Fruit fly (Drosophila melanogaster) whole organism, prepupa: Measurements from ENCODE around the gene dsf.
A peak's percentile ranks its signal among the peaks of the same experiment; 100 is the strongest.

Experiments used
- CG10631 ChIP-seq: fragments of 200-800 bp; sonication (Bioruptor generic); optimal IDR thresholded peaks from 2 replicates; lab custom pipeline; 2016; ENCODE audit warnings: missing biosample characterization, missing genetic modification characterization
- CG11762 ChIP-seq: fragments of 200-800 bp; sonication (Bioruptor generic); optimal IDR thresholded peaks from 3 replicates; lab custom pipeline; 2016; ENCODE audit warnings: missing biosample characterization, missing genetic modification characterization; ENCODE audit not compliant: insufficient read depth
- CG15336 ChIP-seq: fragments of 200-800 bp; sonication (Bioruptor generic); IDR thresholded peaks from 2 replicates; pipeline ENCODE4 v1.3.6; 2022; ENCODE audit warnings: missing biosample characterization, missing genetic modification characterization
- CG3032 ChIP-seq: fragments of 200-800 bp; optimal IDR thresholded peaks from 2 replicates; lab custom pipeline; 2019; ENCODE audit warnings: missing biosample characterization, mild to moderate bottlenecking, missing genetic modification characterization, moderate library complexity
- CG31627 ChIP-seq: fragments of 200-800 bp; sonication (Bioruptor generic); optimal IDR thresholded peaks from 3 replicates; lab custom pipeline; 2016; ENCODE audit warnings: missing biosample characterization, missing genetic modification characterization
- CG6276 ChIP-seq: fragments of 200-800 bp; sonication (Bioruptor generic); optimal IDR thresholded peaks from 2 replicates; lab custom pipeline; 2017; ENCODE audit warnings: missing biosample characterization, mild to moderate bottlenecking, missing genetic modification characterization
- CG6792 ChIP-seq: fragments of 200-800 bp; sonication (Bioruptor generic); optimal IDR thresholded peaks from 3 replicates; lab custom pipeline; 2016; ENCODE audit warnings: missing biosample characterization, missing genetic modification characterization
- CG6808 ChIP-seq: fragments of 200-800 bp; sonication (Bioruptor generic); optimal IDR thresholded peaks from 3 replicates; lab custom pipeline; 2017; ENCODE audit warnings: missing biosample characterization, missing genetic modification characterization, mild to moderate bottlenecking, moderate library complexity, missing genetic modification reagents
- CG7368 ChIP-seq: fragments of 200-800 bp; sonication (Bioruptor generic); optimal IDR thresholded peaks from 3 replicates; lab custom pipeline; 2016; ENCODE audit warnings: missing biosample characterization, missing genetic modification characterization
- CG8119 ChIP-seq: fragments of 200-800 bp; sonication (Bioruptor generic); IDR thresholded peaks from 3 replicates; pipeline ENCODE4 v1.3.6; 2022; ENCODE audit warnings: missing biosample characterization, missing genetic modification characterization
- CG8319 ChIP-seq: fragments of 200-800 bp; sonication (Bioruptor generic); optimal IDR thresholded peaks from 3 replicates; lab custom pipeline; 2016; ENCODE audit warnings: missing biosample characterization, missing genetic modification characterization
- CG8632 ChIP-seq: fragments of 200-800 bp; sonication (Bioruptor generic); optimal IDR thresholded peaks from 3 replicates; lab custom pipeline; 2016; ENCODE audit warnings: missing biosample characterization, missing genetic modification characterization
- CG9139 ChIP-seq: fragments of 200-800 bp; sonication (Bioruptor generic); optimal IDR thresholded peaks from 3 replicates; lab custom pipeline; 2017; ENCODE audit warnings: missing biosample characterization, mild to moderate bottlenecking, missing genetic modification characterization
- Ets96B ChIP-seq: fragments of 200-800 bp; optimal IDR thresholded peaks from 2 replicates; lab custom pipeline; 2019; ENCODE audit warnings: missing biosample characterization, mild to moderate bottlenecking, missing genetic modification characterization, moderate library complexity
- Gug ChIP-seq: fragments of 200-800 bp; sonication (Bioruptor generic); IDR thresholded peaks from 2 replicates; pipeline ENCODE4 v1.3.6; 2022; ENCODE audit warnings: missing biosample characterization, missing genetic modification characterization
- Hr38 ChIP-seq: sonication (Bioruptor generic); optimal IDR thresholded peaks from 2 replicates; lab custom pipeline; 2016; ENCODE audit warnings: missing biosample characterization, missing genetic modification characterization
- Hr39 ChIP-seq: fragments of 200-800 bp; sonication (Bioruptor generic); optimal IDR thresholded peaks from 2 replicates; lab custom pipeline; 2016; ENCODE audit warnings: missing biosample characterization, missing genetic modification characterization
- Lpt ChIP-seq: fragments of 200-800 bp; sonication (Bioruptor generic); optimal IDR thresholded peaks from 3 replicates; lab custom pipeline; 2016; ENCODE audit warnings: missing biosample characterization, missing genetic modification characterization
- Met ChIP-seq: fragments of 200-800 bp; sonication (Bioruptor generic); optimal IDR thresholded peaks from 3 replicates; lab custom pipeline; 2016; ENCODE audit warnings: missing biosample characterization, missing genetic modification characterization
- OdsH ChIP-seq: fragments of 200-800 bp; sonication (Bioruptor generic); optimal IDR thresholded peaks from 3 replicates; lab custom pipeline; 2016; ENCODE audit warnings: missing biosample characterization, missing genetic modification characterization
- Smox ChIP-seq: fragments of 200-800 bp; sonication (Bioruptor generic); optimal IDR thresholded peaks from 3 replicates; lab custom pipeline; 2016; ENCODE audit warnings: missing biosample characterization, missing genetic modification characterization
- Sox102F ChIP-seq: fragments of 200-800 bp; sonication (Bioruptor generic); optimal IDR thresholded peaks from 2 replicates; lab custom pipeline; 2016; ENCODE audit warnings: missing biosample characterization, mild to moderate bottlenecking, missing genetic modification characterization
- acj6 ChIP-seq: fragments of 200-800 bp; sonication (Bioruptor generic); optimal IDR thresholded peaks from 3 replicates; lab custom pipeline; 2016; ENCODE audit warnings: missing biosample characterization, missing genetic modification characterization
- cyc ChIP-seq: fragments of 200-800 bp; sonication (Bioruptor generic); optimal IDR thresholded peaks from 3 replicates; lab custom pipeline; 2016; ENCODE audit warnings: missing biosample characterization, missing genetic modification characterization
- dsx ChIP-seq: fragments of 200-800 bp; optimal IDR thresholded peaks from 3 replicates; lab custom pipeline; 2019; ENCODE audit warnings: missing biosample characterization, mild to moderate bottlenecking, missing genetic modification characterization, moderate library complexity; ENCODE audit not compliant: poor library complexity, severe bottlenecking
- esn ChIP-seq: fragments of 200-800 bp; sonication (Bioruptor generic); optimal IDR thresholded peaks from 2 replicates; lab custom pipeline; 2016; ENCODE audit warnings: missing biosample characterization, mild to moderate bottlenecking, missing genetic modification characterization, moderate library complexity
- fd85E ChIP-seq: fragments of 200-800 bp; sonication (Bioruptor generic); optimal IDR thresholded peaks from 3 replicates; lab custom pipeline; 2016; ENCODE audit warnings: missing biosample characterization, missing genetic modification characterization
- fkh ChIP-seq: fragments of 200-800 bp; sonication (Bioruptor generic); optimal IDR thresholded peaks from 3 replicates; lab custom pipeline; 2017; ENCODE audit warnings: missing biosample characterization, mild to moderate bottlenecking, missing genetic modification characterization, moderate library complexity
- pdm3 ChIP-seq: fragments of 200-800 bp; sonication (Bioruptor generic); optimal IDR thresholded peaks from 3 replicates; lab custom pipeline; 2016; ENCODE audit warnings: missing biosample characterization, missing genetic modification characterization
- ss ChIP-seq, 2 experiments: fragments of 200-800 bp; sonication (Bioruptor generic); optimal IDR thresholded peaks; 2 replicates in 1 of 2; 3 replicates in 1 of 2; lab custom pipeline; 2017 to 2018; ENCODE audit warnings: mild to moderate bottlenecking in 2 of 2, missing biosample characterization in 2 of 2, missing genetic modification characterization in 2 of 2, moderate library complexity in 1 of 2
- svp ChIP-seq: fragments of 200-800 bp; sonication (Bioruptor generic); peaks from one replicate; lab custom pipeline; 2016; ENCODE audit warnings: missing biosample characterization, missing genetic modification characterization
- topi ChIP-seq: fragments of 200-800 bp; sonication (Bioruptor generic); optimal IDR thresholded peaks from 3 replicates; lab custom pipeline; 2016; ENCODE audit warnings: missing biosample characterization, missing genetic modification characterization
- vri ChIP-seq: fragments of 200-800 bp; sonication (Bioruptor generic); optimal IDR thresholded peaks from 3 replicates; lab custom pipeline; 2016; ENCODE audit warnings: missing biosample characterization, mild to moderate bottlenecking, missing genetic modification characterization

Gene dsf

DNA sequence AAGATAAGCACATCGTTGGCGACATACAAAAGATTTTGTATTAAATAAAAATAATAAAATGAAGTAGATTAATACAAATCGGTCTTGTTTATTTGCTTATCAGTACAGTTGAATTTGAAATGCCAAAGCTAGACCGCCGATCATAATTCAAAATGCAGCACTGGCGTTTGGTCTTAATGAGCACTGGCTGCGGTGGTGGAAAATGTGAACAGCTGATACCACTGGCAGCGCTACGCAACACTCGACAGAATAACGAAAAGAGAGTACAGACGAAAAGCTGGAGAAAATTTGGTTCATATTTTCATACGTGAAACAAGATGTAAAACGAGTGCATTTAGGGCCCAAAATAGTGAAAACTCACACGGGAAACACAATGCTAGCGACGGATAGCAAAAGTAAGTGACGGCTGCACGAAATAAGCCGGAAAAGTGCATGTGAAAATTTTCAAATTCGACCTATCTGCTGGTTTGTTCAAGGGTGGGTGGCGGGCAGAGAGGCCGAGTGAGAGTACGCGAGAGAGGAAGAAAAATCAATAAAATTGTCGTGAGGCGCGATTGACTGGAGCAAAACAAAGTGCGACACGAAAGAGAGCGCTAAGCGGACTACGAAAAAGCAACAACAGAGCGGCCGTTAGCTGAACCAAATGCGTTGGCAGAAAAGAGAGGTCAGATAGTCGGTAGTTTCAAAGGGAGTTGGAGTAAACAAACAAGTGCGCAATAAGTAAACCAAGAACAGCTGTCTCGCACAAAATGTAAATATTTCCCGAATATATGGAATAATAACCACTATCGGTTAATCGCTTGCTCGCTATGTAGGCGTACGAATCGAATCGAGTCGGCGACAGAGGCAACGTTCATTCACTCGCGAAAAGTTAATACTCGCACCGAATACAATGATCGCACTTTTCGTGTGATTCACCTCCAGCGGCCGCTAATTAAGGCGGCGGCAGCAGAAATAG lies 18.6 kb upstream of the dsf start, which contains the start of gene bchs (continued):
- TF ChIP-seq Gug (GFP tag; lab: Robert Waterston, UW) (no peak), dsx (no peak), Sox102F (GFP tag; lab: Kevin White, UChicago) (no peak), Smox (GFP tag; lab: Kevin White, UChicago) (no peak), svp (peak; percentile 77), Lpt (no peak), fkh (GFP tag; lab: Kevin White, UChicago) (peak; percentile 100), Hr38 (GFP tag; lab: Kevin White, UChicago) (no peak), Met (GFP tag; lab: Kevin White, UChicago) (no peak), ss (GFP tag; optimal IDR thresholded peaks at IDR 0.05; lab: Kevin White, UChicago) (no peak), fd85E (no peak), topi (peak; percentile 24), acj6 (GFP tag; lab: Kevin White, UChicago) (no peak), cyc (GFP tag; lab: Kevin White, UChicago) (peak; percentile 3), Hr39 (GFP tag; lab: Kevin White, UChicago) (no peak), CG6808 (GFP tag; lab: Kevin White, UChicago) (no peak), esn (GFP tag; lab: Kevin White, UChicago) (peak; percentile 5), CG8319 (GFP tag; lab: Kevin White, UChicago) (no peak), OdsH (GFP tag; lab: Kevin White, UChicago) (no peak), CG31627 (GFP tag; lab: Kevin White, UChicago) (peak; percentile 62), CG3032 (tag; lab: Kevin White, UChicago) (no peak), CG9139 (GFP tag; lab: Kevin White, UChicago) (no peak), CG15336 (GFP tag; lab: Robert Waterston, UW) (0 out of 2 replicates have a peak, but pooled peaks have one; percentile 22), CG11762 (GFP tag; lab: Kevin White, UChicago) (no peak), CG8119 (GFP tag; lab: Robert Waterston, UW) (0 out of 3 replicates have a peak, but pooled peaks have one; percentile 42), Ets96B (tag; lab: Kevin White, UChicago) (no peak), CG10631 (no peak), pdm3 (GFP tag; lab: Kevin White, UChicago) (no peak), CG6792 (GFP tag; lab: Kevin White, UChicago) (no peak), CG8632 (GFP tag; lab: Kevin White, UChicago) (no peak), CG6276 (GFP tag; lab: Kevin White, UChicago) (peak; percentile 78), CG7368 (GFP tag; lab: Kevin White, UChicago) (no peak)

- TF ChIP-seq vri (no peak), Hr39 (GFP tag; lab: Kevin White, UChicago) (no peak), Sox102F (GFP tag; lab: Kevin White, UChicago) (no peak), acj6 (GFP tag; lab: Kevin White, UChicago) (no peak), Ets96B (tag; lab: Kevin White, UChicago) (no peak), pdm3 (GFP tag; lab: Kevin White, UChicago) (no peak), Hr38 (GFP tag; lab: Kevin White, UChicago) (no peak)
- TF ChIP-seq, all 60 proteins: peak for 0
Observed at dm6 chr2L:5910189-5910588, 15.5 kb upstream of the dsf start, which contains the start of gene CG14000. Gene CG14000, minus strand, starts transcription at chr2L:5910289.

dm6 chr2L:5923603-5924138 lies 2.1 kb upstream of the dsf start, which contains the start of gene CG9016:
Gene CG9016, minus strand, starts transcription at chr2L:5923653.
- TF ChIP-seq vri (no peak), CG7368 (GFP tag; lab: Kevin White, UChicago) (peak; percentile 52), svp (peak; percentile 6)
